Fruit fly (Drosophila melanogaster): Measurements from ENCODE around the gene CG4829.

CG4829 gene

dm6 chrX:16822080-16822479 lies 10.6 kb downstream of the CG4829 start (continued):
- TF ChIP-seq rib (GFP tag; IDR thresholded peaks at IDR 0.05), result no peak
- no peak for TF ChIP-seq corto (GFP tag; optimal IDR thresholded peaks at IDR 0.05)
- peak; percentile 77 for TF ChIP-seq Xrp1 (GFP tag; IDR thresholded peaks at IDR 0.05)
- TF ChIP-seq CG3065 (GFP tag; optimal IDR thresholded peaks at IDR 0.05), result no peak
- peak; percentile 21 for TF ChIP-seq HmgZ (tag; optimal IDR thresholded peaks at IDR 0.05)
- TF ChIP-seq Ptx1 (GFP tag; IDR thresholded peaks at IDR 0.05), result peak; percentile 66
- TF ChIP-seq gfzf (GFP tag; optimal IDR thresholded peaks at IDR 0.05), result no peak
- TF ChIP-seq Ravus (GFP tag; IDR thresholded peaks at IDR 0.05), result no peak
- TF ChIP-seq CG11398 (GFP tag; optimal IDR thresholded peaks at IDR 0.05), result no peak
- no peak for TF ChIP-seq Usf (GFP tag; optimal IDR thresholded peaks at IDR 0.05)
- TF ChIP-seq dan (GFP tag; IDR thresholded peaks at IDR 0.05), result no peak
- TF ChIP-seq gcm (GFP tag; optimal IDR thresholded peaks at IDR 0.05), result peak; percentile 17
- peak; percentile 11 for TF ChIP-seq CG3407 (GFP tag; optimal IDR thresholded peaks at IDR 0.05)
- no peak for TF ChIP-seq HmgD (GFP tag; optimal IDR thresholded peaks at IDR 0.05)
- TF ChIP-seq CG4707 (GFP tag; optimal IDR thresholded peaks at IDR 0.05), result no peak
- peak; percentile 14 for TF ChIP-seq mam (GFP tag; optimal IDR thresholded peaks at IDR 0.05)
- no peak for TF ChIP-seq Mad (GFP tag; optimal IDR thresholded peaks at IDR 0.05)
- peak; percentile 21 for TF ChIP-seq caup (GFP tag; optimal IDR thresholded peaks at IDR 0.05; ENCODE audit: severe bottlenecking)
- TF ChIP-seq CG17361 (GFP tag; IDR thresholded peaks at IDR 0.05), result peak; percentile 38; the same call in 1 of the 3 replicates
- no peak for TF ChIP-seq maf-S (GFP tag; optimal IDR thresholded peaks at IDR 0.05)
- TF ChIP-seq lilli (GFP tag; optimal IDR thresholded peaks at IDR 0.05), result peak; percentile 30
- TF ChIP-seq phol (tag; optimal IDR thresholded peaks at IDR 0.05), result peak; percentile 56
- TF ChIP-seq cg (GFP tag; optimal IDR thresholded peaks at IDR 0.05), result no peak
- TF ChIP-seq CG14050 (GFP tag; IDR thresholded peaks at IDR 0.05), result peak; percentile 55; the same call in 1 of the 3 replicates
- TF ChIP-seq Sry-β (GFP tag; optimal IDR thresholded peaks at IDR 0.05), result no peak
- no peak for TF ChIP-seq CG10462 (GFP tag; optimal IDR thresholded peaks at IDR 0.05)
- TF ChIP-seq onecut (GFP tag; IDR thresholded peaks at IDR 0.05), result peak; percentile 41
- 0 out of 3 replicates have a peak, but pooled peaks have one; percentile 41 for TF ChIP-seq otp (GFP tag; IDR thresholded peaks at IDR 0.05)
- no peak for TF ChIP-seq CG43689 (GFP tag; IDR thresholded peaks at IDR 0.05)
- TF ChIP-seq CG14860 (GFP tag; IDR thresholded peaks at IDR 0.05; ENCODE audit: partially characterized antibody), result no peak
- peak; percentile 33 for TF ChIP-seq gsb-n (tag; optimal IDR thresholded peaks at IDR 0.05)
- TF ChIP-seq Oaz (GFP tag; IDR thresholded peaks at IDR 0.05), result no peak
- TF ChIP-seq croc (GFP tag; conservative IDR thresholded peaks at IDR 0.05), result peak; percentile 14; the same call in 1 of the 3 replicates
- no peak for TF ChIP-seq seq (GFP tag; IDR thresholded peaks at IDR 0.05)
- no peak for TF ChIP-seq abd-A (tag; optimal IDR thresholded peaks at IDR 0.05)
- peak; percentile 66 for TF ChIP-seq slbo (GFP tag; IDR thresholded peaks at IDR 0.05)
- TF ChIP-seq fd3F (GFP tag; optimal IDR thresholded peaks at IDR 0.05), result peak; percentile 41
- peak; percentile 53 for TF ChIP-seq E2f1 (GFP tag; IDR thresholded peaks at IDR 0.05)
- TF ChIP-seq Fer3 (tag; optimal IDR thresholded peaks at IDR 0.05), result peak; percentile 49
- no peak for TF ChIP-seq Elba2 (GFP tag; optimal IDR thresholded peaks at IDR 0.05)
- TF ChIP-seq CG3163 (GFP tag; optimal IDR thresholded peaks at IDR 0.05), result no peak
- TF ChIP-seq CG12104 (GFP tag; optimal IDR thresholded peaks at IDR 0.05), result no peak
- peak; percentile 30; the same call in 1 of the 2 replicates for TF ChIP-seq CG9932 (GFP tag; IDR thresholded peaks at IDR 0.05)
- peak; percentile 64 for TF ChIP-seq ttk (GFP tag; IDR thresholded peaks at IDR 0.05)
- TF ChIP-seq Asciz (GFP tag; optimal IDR thresholded peaks at IDR 0.05), result no peak
- TF ChIP-seq Camta (GFP tag; optimal IDR thresholded peaks at IDR 0.05), result no peak
- TF ChIP-seq sd (tag; optimal IDR thresholded peaks at IDR 0.05), result no peak
- peak; percentile 50 for TF ChIP-seq CG10366 (GFP tag; IDR thresholded peaks at IDR 0.05)
- TF ChIP-seq cwo (GFP tag; optimal IDR thresholded peaks at IDR 0.05), result peak; percentile 21
- peak; percentile 31 for TF ChIP-seq NfI (GFP tag; optimal IDR thresholded peaks at IDR 0.05)
- TF ChIP-seq Hand (GFP tag; optimal IDR thresholded peaks at IDR 0.05), result no peak
- no peak for TF ChIP-seq Atf-2 (GFP tag; optimal IDR thresholded peaks at IDR 0.05)

Measured in whole organism, embryonic.